Fruit fly (Drosophila melanogaster) Kc167 (cell line): ENCODE data around the gene tfc.

Source experiments
- Myc ChIP-seq: fragments of >200 bp; optimal IDR thresholded peaks from 2 replicates; lab custom pipeline; 2017; ENCODE audit warnings: missing external identifiers
- h ChIP-seq: fragments of >200 bp; optimal IDR thresholded peaks from 3 replicates; lab custom pipeline; 2018; ENCODE audit warnings: missing external identifiers
- psq ChIP-seq: fragments of >200 bp; optimal IDR thresholded peaks from 2 replicates; lab custom pipeline; 2017; ENCODE audit warnings: missing external identifiers

dm6 chr3L:1313039-1313766 lies 57.0 kb downstream of the tfc start, which contains the start of the genes sturkopf and Herc4:
- TF ChIP-seq Myc (lab: Kevin White, UChicago), result no peak
- no peak for TF ChIP-seq psq (lab: Kevin White, UChicago)
- no peak for TF ChIP-seq h
